Worm (Caenorhabditis elegans) whole organism, young adult: Measurements from ENCODE around the gene C08B6.11.

Experiments
- ama-1 ChIP-seq, 3 experiments: fragments of 150-350 bp in 1 of 3; sonication (generic microtip) in 2 of 3; optimal IDR thresholded peaks; 2 replicates each; lab custom pipeline; 2014 to 2018; ENCODE audit warnings: missing biosample characterization in 2 of 3, missing genetic modification characterization in 2 of 3, missing genetic modification reagents in 2 of 3
- attf-3 ChIP-seq: fragments of 200-800 bp; sonication (Bioruptor generic); conservative IDR thresholded peaks from 2 replicates; pipeline ENCODE4 v1.3.6; 2022; ENCODE audit warnings: missing genetic modification reagents, missing genetic modification characterization, missing compliant biosample characterization
- ccch-3 ChIP-seq: fragments of 200-800 bp; sonication (Bioruptor generic); optimal IDR thresholded peaks from 2 replicates; lab custom pipeline; 2018; ENCODE audit warnings: mild to moderate bottlenecking, missing genetic modification characterization, missing compliant biosample characterization
- ceh-58 ChIP-seq: fragments of 200-800 bp; sonication (Bioruptor generic); IDR thresholded peaks from 2 replicates; pipeline ENCODE4 v1.3.6; 2022; ENCODE audit warnings: missing genetic modification characterization, missing compliant biosample characterization
- ekl-4 ChIP-seq: fragments of 200-800 bp; sonication (Bioruptor generic); IDR thresholded peaks from 2 replicates; pipeline ENCODE4 v1.3.6; 2022; ENCODE audit warnings: missing genetic modification reagents, missing genetic modification characterization, missing compliant biosample characterization
- gei-17 ChIP-seq: fragments of 200-800 bp; sonication (Bioruptor generic); optimal IDR thresholded peaks from 2 replicates; lab custom pipeline; 2018; ENCODE audit warnings: mild to moderate bottlenecking, missing genetic modification characterization, missing compliant biosample characterization
- lin-35 ChIP-seq, 3 experiments: fragments of 150-350 bp in 2 of 3; sonication (generic microtip) in 1 of 3; optimal IDR thresholded peaks; 2 replicates each; lab custom pipeline; 2014 to 2018; ENCODE audit warnings: missing biosample characterization in 3 of 3, missing genetic modification characterization in 3 of 3, missing genetic modification reagents in 3 of 3
- mes-4 ChIP-seq: sonication (generic microtip); optimal IDR thresholded peaks from 2 replicates; lab custom pipeline; 2016; ENCODE audit warnings: missing genotype, missing genetic modification characterization, missing compliant biosample characterization
- ztf-28 ChIP-seq: fragments of 200-800 bp; sonication (Bioruptor generic); IDR thresholded peaks from 2 replicates; pipeline ENCODE4 v1.3.6; 2022; ENCODE audit warnings: missing genetic modification reagents, missing genetic modification characterization, missing compliant biosample characterization

- TF ChIP-seq gei-17 (GFP tag; lab: Kevin White, UChicago): no peak
- TF ChIP-seq ztf-28: no peak
- no peak for TF ChIP-seq mes-4
- TF ChIP-seq attf-3 (GFP tag; lab: Robert Waterston, UW): no peak
- no peak for TF ChIP-seq ccch-3 (GFP tag; lab: Kevin White, UChicago)
- no peak for TF ChIP-seq ceh-58 (GFP tag; lab: Robert Waterston, UW)
- TF ChIP-seq ekl-4 (GFP tag; lab: Robert Waterston, UW): no peak
- TF ChIP-seq lin-35 (GFP tag; optimal IDR thresholded peaks at IDR 0.05; lab: Kevin White, UChicago): no peak
- no peak for TF ChIP-seq ama-1 (optimal IDR thresholded peaks at IDR 0.05; lab: Kevin White, UChicago)
- no peak for TF ChIP-seq ama-1 (GFP tag; optimal IDR thresholded peaks at IDR 0.05; lab: Kevin White, UChicago)
Measured at ce11 chrV:10064221-10064620, 43.2 kb upstream of the C08B6.11 start, which contains the start of gene fipr-13.
